Fruit fly (Drosophila melanogaster) whole organism, embryonic: ENCODE results near the gene CG2964.

Source experiments
- Ada2b ChIP-seq: fragments of 200-800 bp; sonication (Bioruptor generic); IDR thresholded peaks from 2 replicates; pipeline ENCODE4 v1.3.6; 2022; ENCODE audit warnings: missing biosample characterization, missing genetic modification characterization
- Asciz ChIP-seq: fragments of 200-800 bp; sonication (Bioruptor generic); optimal IDR thresholded peaks from 2 replicates; lab custom pipeline; 2017; ENCODE audit warnings: missing biosample characterization, mild to moderate bottlenecking, missing genetic modification characterization, missing genetic modification reagents
- Atf3 ChIP-seq: fragments of 200-800 bp; sonication (Bioruptor generic); optimal IDR thresholded peaks from 3 replicates; lab custom pipeline; 2016; ENCODE audit warnings: missing biosample characterization, missing genetic modification characterization
- Bteb2 ChIP-seq: fragments of 200-800 bp; sonication (Bioruptor generic); optimal IDR thresholded peaks from 2 replicates; lab custom pipeline; 2016; ENCODE audit warnings: missing biosample characterization, missing genetic modification characterization
- CG10147 ChIP-seq: fragments of 200-800 bp; sonication (Bioruptor generic); optimal IDR thresholded peaks from 2 replicates; lab custom pipeline; 2019; ENCODE audit warnings: missing biosample characterization, mild to moderate bottlenecking, missing genetic modification characterization, moderate library complexity
- CG10321 ChIP-seq: fragments of 200-800 bp; sonication (Bioruptor generic); IDR thresholded peaks from 2 replicates; pipeline ENCODE4 v1.3.6; 2022; ENCODE audit warnings: missing biosample characterization, missing genetic modification characterization
- CG11093 ChIP-seq: fragments of 200-800 bp; sonication (Bioruptor generic); IDR thresholded peaks from 3 replicates; pipeline ENCODE4 v1.3.6; 2022; ENCODE audit warnings: missing biosample characterization, missing genetic modification characterization
- CG12155 ChIP-seq: fragments of 200-800 bp; sonication (Bioruptor generic); optimal IDR thresholded peaks from 3 replicates; lab custom pipeline; 2016; ENCODE audit warnings: missing biosample characterization, missing genetic modification characterization
- CG12769 ChIP-seq: fragments of 200-800 bp; sonication (Bioruptor generic); optimal IDR thresholded peaks from 2 replicates; lab custom pipeline; 2019; ENCODE audit warnings: missing biosample characterization, mild to moderate bottlenecking, missing genetic modification characterization, moderate library complexity
- CG13287 ChIP-seq: fragments of 200-800 bp; sonication (Bioruptor generic); IDR thresholded peaks from 2 replicates; pipeline ENCODE4 v1.3.6; 2022; ENCODE audit warnings: missing biosample characterization, missing genetic modification characterization; ENCODE audit not compliant: partially characterized antibody
- CG17186 ChIP-seq: fragments of 200-800 bp; sonication (Bioruptor generic); optimal IDR thresholded peaks from 3 replicates; lab custom pipeline; 2017; ENCODE audit warnings: missing biosample characterization, missing genetic modification reagents, missing genetic modification characterization
- CG18619 ChIP-seq: fragments of 200-800 bp; sonication (Bioruptor generic); optimal IDR thresholded peaks from 3 replicates; lab custom pipeline; 2017; ENCODE audit warnings: missing biosample characterization, mild to moderate bottlenecking, missing genetic modification characterization
- CG2199 ChIP-seq: fragments of 200-800 bp; sonication (Bioruptor generic); IDR thresholded peaks from 3 replicates; pipeline ENCODE4 v1.3.6; 2022; ENCODE audit warnings: missing biosample characterization, missing genetic modification characterization
- CG30403 ChIP-seq: fragments of 200-800 bp; sonication (Bioruptor generic); optimal IDR thresholded peaks from 3 replicates; lab custom pipeline; 2016; ENCODE audit warnings: missing biosample characterization, missing genetic modification characterization
- CG34422 ChIP-seq: fragments of 200-800 bp; sonication (Bioruptor generic); IDR thresholded peaks from 3 replicates; pipeline ENCODE4 v1.3.6; 2022; ENCODE audit warnings: missing biosample characterization, missing genetic modification characterization
- CG4730 ChIP-seq: fragments of 200-800 bp; sonication (Bioruptor generic); IDR thresholded peaks from 2 replicates; pipeline ENCODE4 v1.3.6; 2022; ENCODE audit warnings: missing biosample characterization, missing genetic modification characterization
- CG6175 ChIP-seq: fragments of 200-800 bp; sonication (Bioruptor generic); IDR thresholded peaks from 3 replicates; pipeline ENCODE4 v1.3.6; 2022; ENCODE audit warnings: missing biosample characterization, missing genetic modification characterization
- CG6254 ChIP-seq: fragments of 200-800 bp; sonication (Bioruptor generic); optimal IDR thresholded peaks from 3 replicates; lab custom pipeline; 2017; ENCODE audit warnings: mild to moderate bottlenecking, missing biosample characterization, missing genetic modification reagents, missing genetic modification characterization
- CG9876 ChIP-seq: fragments of 200-800 bp; sonication (Bioruptor generic); optimal IDR thresholded peaks from 2 replicates; lab custom pipeline; 2016; ENCODE audit warnings: missing biosample characterization, missing genetic modification characterization
- CkIIα-i1 ChIP-seq: fragments of 200-800 bp; sonication (Bioruptor generic); IDR thresholded peaks from 2 replicates; pipeline ENCODE4 v1.3.6; 2022; ENCODE audit warnings: missing biosample characterization, missing genetic modification characterization
- Fer3 ChIP-seq: fragments of 200-800 bp; sonication (Bioruptor generic); optimal IDR thresholded peaks from 2 replicates; lab custom pipeline; 2018; ENCODE audit warnings: missing biosample characterization, mild to moderate bottlenecking, missing genetic modification characterization, moderate library complexity
- Hr3 ChIP-seq: fragments of 200-800 bp; sonication (Bioruptor generic); optimal IDR thresholded peaks from 3 replicates; lab custom pipeline; 2016; ENCODE audit warnings: missing biosample characterization, missing genetic modification characterization
- Hr39 ChIP-seq: fragments of >200 bp; optimal IDR thresholded peaks from 2 replicates; lab custom pipeline; 2017
- Hsf ChIP-seq: fragments of 200-800 bp; sonication (Bioruptor generic); optimal IDR thresholded peaks from 3 replicates; lab custom pipeline; 2016; ENCODE audit warnings: missing biosample characterization, missing genetic modification characterization
- Mad ChIP-seq: fragments of 200-800 bp; sonication (Bioruptor generic); optimal IDR thresholded peaks from 2 replicates; lab custom pipeline; 2016; ENCODE audit warnings: missing biosample characterization, missing genetic modification characterization
- NC2β ChIP-seq: fragments of 200-800 bp; sonication (Bioruptor generic); optimal IDR thresholded peaks from 2 replicates; lab custom pipeline; 2016; ENCODE audit warnings: missing biosample characterization, missing genetic modification characterization
- Nf-YA ChIP-seq: fragments of 200-800 bp; sonication (Bioruptor generic); IDR thresholded peaks from 2 replicates; pipeline ENCODE4 v1.3.6; 2022; ENCODE audit warnings: missing biosample characterization, missing genetic modification characterization
- Nf-YB ChIP-seq: fragments of 200-800 bp; sonication (Bioruptor generic); optimal IDR thresholded peaks from 3 replicates; lab custom pipeline; 2019; ENCODE audit warnings: missing biosample characterization, mild to moderate bottlenecking, missing genetic modification characterization, moderate library complexity
- NfI ChIP-seq: fragments of 200-800 bp; sonication (Bioruptor generic); optimal IDR thresholded peaks from 3 replicates; lab custom pipeline; 2018; ENCODE audit warnings: missing biosample characterization, mild to moderate bottlenecking, missing genetic modification characterization, moderate library complexity
- Oaz ChIP-seq: fragments of 200-800 bp; sonication (Bioruptor generic); IDR thresholded peaks from 2 replicates; pipeline ENCODE4 v1.3.6; 2022; ENCODE audit warnings: missing biosample characterization, missing genetic modification characterization
- Opbp ChIP-seq: fragments of 200-800 bp; sonication (Bioruptor generic); IDR thresholded peaks from 3 replicates; pipeline ENCODE4 v1.3.6; 2022; ENCODE audit warnings: missing biosample characterization, missing genetic modification characterization; ENCODE audit not compliant: partially characterized antibody
- Scr ChIP-seq: fragments of 200-800 bp; sonication (Bioruptor generic); IDR thresholded peaks from 2 replicates; pipeline ENCODE4 v1.3.6; 2022; ENCODE audit warnings: missing biosample characterization, missing genetic modification characterization; ENCODE audit not compliant: partially characterized antibody
- chm ChIP-seq: fragments of 200-800 bp; sonication (Bioruptor generic); IDR thresholded peaks from 2 replicates; pipeline ENCODE4 v1.3.6; 2022; ENCODE audit warnings: missing biosample characterization, missing genetic modification characterization
- ci ChIP-seq: fragments of 200-800 bp; sonication (Bioruptor generic); IDR thresholded peaks from 3 replicates; pipeline ENCODE4 v1.3.6; 2022; ENCODE audit warnings: missing biosample characterization, missing genetic modification characterization
- cwo ChIP-seq: fragments of 200-800 bp; sonication (Bioruptor generic); optimal IDR thresholded peaks from 3 replicates; lab custom pipeline; 2017; ENCODE audit warnings: missing biosample characterization, missing genetic modification characterization, mild to moderate bottlenecking, moderate library complexity, missing genetic modification reagents
- fu2 ChIP-seq: fragments of 200-800 bp; sonication (Bioruptor generic); optimal IDR thresholded peaks from 2 replicates; lab custom pipeline; 2016; ENCODE audit warnings: missing biosample characterization, missing genetic modification characterization
- hbn ChIP-seq: fragments of 200-800 bp; sonication (Bioruptor generic); IDR thresholded peaks from 2 replicates; pipeline ENCODE4 v1.3.6; 2022; ENCODE audit warnings: missing biosample characterization, missing genetic modification characterization; ENCODE audit not compliant: partially characterized antibody
- jing ChIP-seq: fragments of 200-800 bp; sonication (Bioruptor generic); optimal IDR thresholded peaks from 2 replicates; lab custom pipeline; 2018; ENCODE audit warnings: missing biosample characterization, mild to moderate bottlenecking, missing genetic modification characterization
- pan ChIP-seq, 4 experiments: fragments of >200 bp in 3 of 4; fragments of 200-800 bp in 1 of 4; sonication (Bioruptor generic) in 1 of 4; optimal IDR thresholded peaks in 3 of 4; IDR thresholded peaks in 1 of 4; 2 replicates each; pipeline versions ENCODE4 v1.3.6 to Lab custom; 2017 to 2022; ENCODE audit warnings: missing biosample characterization in 2 of 4, missing genetic modification characterization in 2 of 4, mixed read lengths in 1 of 4
- sd ChIP-seq: fragments of 200-800 bp; sonication (Bioruptor generic); optimal IDR thresholded peaks from 3 replicates; lab custom pipeline; 2018; ENCODE audit warnings: missing biosample characterization, mild to moderate bottlenecking, missing genetic modification characterization, moderate library complexity
- sima ChIP-seq: fragments of 200-800 bp; sonication (Bioruptor generic); optimal IDR thresholded peaks from 2 replicates; lab custom pipeline; 2016; ENCODE audit warnings: missing biosample characterization, missing genetic modification characterization
- sr ChIP-seq: fragments of 200-800 bp; sonication (Bioruptor generic); IDR thresholded peaks from 3 replicates; pipeline ENCODE4 v1.3.6; 2022; ENCODE audit warnings: missing biosample characterization, missing genetic modification characterization
- ssp ChIP-seq: fragments of 200-800 bp; sonication (Bioruptor generic); IDR thresholded peaks from 2 replicates; pipeline ENCODE4 v1.3.6; 2022; ENCODE audit warnings: missing biosample characterization, missing genetic modification characterization
- toy ChIP-seq: fragments of 200-800 bp; sonication (Bioruptor generic); IDR thresholded peaks from 2 replicates; pipeline ENCODE4 v1.3.6; 2022; ENCODE audit warnings: missing biosample characterization, missing genetic modification characterization
- yki ChIP-seq: fragments of >200 bp; optimal IDR thresholded peaks from 3 replicates; lab custom pipeline; 2018

CG2964 gene

DNA sequence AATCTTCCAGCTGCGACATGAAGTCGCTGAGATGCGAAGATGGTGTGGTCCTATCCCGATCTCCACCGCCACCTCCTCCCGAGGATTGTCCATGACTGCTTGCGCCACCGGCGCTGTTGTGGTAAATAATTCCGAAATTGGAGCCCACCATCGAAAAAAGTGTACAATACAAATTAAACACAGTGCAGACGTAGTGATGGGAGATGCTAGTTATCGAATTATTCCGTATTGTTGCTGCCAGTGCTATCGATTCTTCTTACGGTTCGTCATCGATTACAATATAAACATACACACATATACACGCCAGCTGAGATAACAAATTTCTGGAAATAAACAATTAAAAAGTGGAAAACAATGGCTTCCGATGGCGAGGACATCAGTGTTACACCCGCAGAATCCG lies 44.6 kb upstream of the CG2964 start, which contains the start of the genes Taf10b and Taf10 (continued):
- TF ChIP-seq CG6175 (no peak), Nf-YB (no peak), CG17186 (GFP tag; lab: Kevin White, UChicago) (peak; percentile 34), jing (GFP tag; lab: Kevin White, UChicago) (no peak), NC2β (no peak), hbn (GFP tag; lab: Robert Waterston, UW) (peak; percentile 84), cwo (GFP tag; lab: Kevin White, UChicago) (no peak), CG12155 (GFP tag; lab: Kevin White, UChicago) (no peak), CG11093 (GFP tag; lab: Robert Waterston, UW) (no peak), CkIIα-i1 (no peak), yki (lab: Kevin White, UChicago) (no peak), Ada2b (GFP tag; lab: Robert Waterston, UW) (no peak), CG10321 (GFP tag; lab: Robert Waterston, UW) (no peak), ci (GFP tag; lab: Robert Waterston, UW) (no peak), CG9876 (no peak), Hr39 (no peak), Opbp (GFP tag; lab: Robert Waterston, UW) (peak; percentile 90), Asciz (no peak), CG34422 (GFP tag; lab: Robert Waterston, UW) (peak; percentile 56; the same call in 2 of the 3 replicates), toy (GFP tag; lab: Robert Waterston, UW) (no peak), Fer3 (tag; lab: Kevin White, UChicago) (no peak), sima (GFP tag; lab: Kevin White, UChicago) (no peak), Nf-YA (GFP tag; lab: Robert Waterston, UW) (no peak), Mad (GFP tag; lab: Kevin White, UChicago) (no peak), CG18619 (GFP tag; lab: Kevin White, UChicago) (no peak), Bteb2 (GFP tag; lab: Kevin White, UChicago) (no peak), Hr3 (GFP tag; lab: Kevin White, UChicago) (no peak), Hsf (GFP tag; lab: Kevin White, UChicago) (no peak), CG2199 (GFP tag; lab: Robert Waterston, UW) (no peak), CG4730 (GFP tag; lab: Robert Waterston, UW) (no peak), CG30403 (no peak), CG12769 (tag; lab: Kevin White, UChicago) (no peak), NfI (GFP tag; lab: Kevin White, UChicago) (no peak), Atf3 (GFP tag; lab: Kevin White, UChicago) (no peak), chm (GFP tag; lab: Robert Waterston, UW) (no peak), Scr (GFP tag; lab: Robert Waterston, UW) (peak; percentile 81), sr (GFP tag; lab: Robert Waterston, UW) (no peak), CG10147 (GFP tag; lab: Kevin White, UChicago) (peak; percentile 15), Oaz (GFP tag; lab: Robert Waterston, UW) (no peak), sd (tag; lab: Kevin White, UChicago) (peak; percentile 48), fu2 (GFP tag; lab: Kevin White, UChicago) (no peak), CG13287 (GFP tag; lab: Robert Waterston, UW) (peak; percentile 91), CG6254 (no peak), ssp (GFP tag; lab: Robert Waterston, UW) (no peak), pan (optimal IDR thresholded peaks at IDR 0.05; lab: Kevin White, UChicago) (no peak), pan (GFP tag; optimal IDR thresholded peaks at IDR 0.05 in 1 of 2, IDR thresholded peaks at IDR 0.05 in 1 of 2) (no peak)
